Worm (Caenorhabditis elegans): Measurements from ENCODE around the gene K01A2.10.
"Not testable (repeated sequence)": the region's sequence is repeated elsewhere in the genome, so short reads cannot be mapped to it uniquely, and the experiment has no call there.

The K01A2.10 gene

DNA sequence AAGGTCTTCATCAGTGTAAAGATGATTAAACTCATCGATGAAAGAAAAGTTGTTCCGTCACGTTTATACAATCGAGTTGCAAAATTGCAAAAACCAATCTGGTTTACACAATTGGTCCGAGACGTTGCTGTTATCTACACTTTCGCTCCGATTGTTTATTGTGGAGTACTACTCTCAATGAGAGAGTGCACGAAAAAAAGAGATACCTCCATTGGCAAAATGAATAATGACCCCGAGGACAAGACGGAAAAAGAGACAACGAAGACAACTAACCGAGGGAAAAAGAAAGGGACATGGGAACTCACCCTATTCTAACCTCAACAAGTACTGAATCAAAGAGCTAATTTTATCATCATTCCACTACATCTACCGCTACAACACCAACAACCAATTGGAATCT is 9.4 kb downstream of the K01A2.10 start:
- TF ChIP-seq nhr-23 (tag; optimal IDR thresholded peaks at IDR 0.05) (no peak), alr-1 (tag; optimal IDR thresholded peaks at IDR 0.05) (no peak), mdl-1 (tag; optimal IDR thresholded peaks at IDR 0.05) (no peak), ceh-16 (tag; optimal IDR thresholded peaks at IDR 0.05) (peak; percentile 12), ztf-4 (tag; optimal IDR thresholded peaks at IDR 0.05) (no peak), aly-2 (tag; optimal IDR thresholded peaks at IDR 0.05) (no peak), nhr-129 (tag; optimal IDR thresholded peaks at IDR 0.05) (peak; percentile 32), sma-9 (GFP tag; optimal IDR thresholded peaks at IDR 0.05) (peak; percentile 1), sma-9 (tag; optimal IDR thresholded peaks at IDR 0.05) (no peak), ztf-11 (tag; optimal IDR thresholded peaks at IDR 0.05) (no peak)

DNA sequence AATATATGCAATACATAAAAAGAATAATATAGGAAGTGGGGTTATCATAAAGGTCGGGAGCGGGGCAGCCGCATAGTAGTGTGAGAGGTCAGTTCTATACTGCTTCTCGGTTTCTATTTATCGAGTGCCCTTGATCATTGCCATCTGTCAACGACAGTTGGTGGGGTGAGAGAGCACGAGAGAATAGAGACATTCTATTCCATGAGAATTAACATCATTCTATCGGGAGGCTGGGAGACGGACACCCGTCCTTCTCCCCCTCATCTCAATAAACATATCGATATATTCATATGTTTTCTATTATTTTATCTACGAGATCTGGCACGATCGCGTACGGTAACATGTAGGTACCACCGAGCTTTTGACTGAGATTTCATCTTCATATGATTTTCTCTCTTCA is 10.8 kb downstream of the K01A2.10 start, which contains the start of gene mps-2:
Gene mps-2 (minus strand): TSS at position 101 of the 400 bp plus-strand sequence.
- not testable (repeated sequence) for TF ChIP-seq blmp-1 (tag; optimal IDR thresholded peaks at IDR 0.05; ENCODE audit: insufficient read depth); gmeb-1 (tag; optimal IDR thresholded peaks at IDR 0.05); R02D3.7 (tag; optimal IDR thresholded peaks at IDR 0.05)

- TF ChIP-seq nhr-237 (tag; optimal IDR thresholded peaks at IDR 0.05) (no peak), lsy-2 (tag; optimal IDR thresholded peaks at IDR 0.05) (no peak), unc-62 (GFP tag; optimal IDR thresholded peaks at IDR 0.05) (no peak), sma-3 (GFP tag; optimal IDR thresholded peaks at IDR 0.05) (no peak), ztf-1 (GFP tag; conservative IDR thresholded peaks at IDR 0.05) (no peak)
These were observed 15.7 kb downstream of the K01A2.10 start, which contains the start of gene K01A2.4 for ce11 chrII:307154-307553. K01A2.4 (plus strand) TSS chrII:307454.

ce11 chrII:305645-306044 is 17.3 kb downstream of the K01A2.10 start, which contains the start of gene col-69:
col-69 (minus strand) TSS chrII:305745.
- TF ChIP-seq unc-62 (GFP tag; optimal IDR thresholded peaks at IDR 0.05) (no peak), elt-3 (tag; optimal IDR thresholded peaks at IDR 0.05) (no peak), alr-1 (tag; optimal IDR thresholded peaks at IDR 0.05) (no peak), ZK546.5 (tag; optimal IDR thresholded peaks at IDR 0.05) (no peak), ztf-4 (tag; optimal IDR thresholded peaks at IDR 0.05) (no peak), fos-1 (tag; optimal IDR thresholded peaks at IDR 0.05) (peak; percentile 62), nhr-23 (tag; optimal IDR thresholded peaks at IDR 0.05) (no peak), sma-9 (GFP tag; optimal IDR thresholded peaks at IDR 0.05) (no peak), sma-9 (tag; optimal IDR thresholded peaks at IDR 0.05) (no peak), nhr-237 (tag; optimal IDR thresholded peaks at IDR 0.05) (no peak)

- TF ChIP-seq fos-1 (tag; optimal IDR thresholded peaks at IDR 0.05): no peak
- no peak for TF ChIP-seq ZK546.5 (tag; optimal IDR thresholded peaks at IDR 0.05)
- TF ChIP-seq ama-1 (optimal IDR thresholded peaks at IDR 0.05): no peak
- no peak for TF ChIP-seq nhr-77 (tag; optimal IDR thresholded peaks at IDR 0.05)
- no peak for TF ChIP-seq Y55F3AM.14 (GFP tag; optimal IDR thresholded peaks at IDR 0.05)
- no peak for TF ChIP-seq C34F6.9 (tag; optimal IDR thresholded peaks at IDR 0.05)
- no peak for TF ChIP-seq nhr-11 (tag; optimal IDR thresholded peaks at IDR 0.05)
- TF ChIP-seq lin-13 (GFP tag; optimal IDR thresholded peaks at IDR 0.05): no peak
These were observed 18.8 kb downstream of the K01A2.10 start for ce11 chrII:303927-304711.

- peak; percentile 71 for TF ChIP-seq nhr-25 (tag; optimal IDR thresholded peaks at IDR 0.05)
- peak; percentile 39 for TF ChIP-seq nhr-21 (tag; optimal IDR thresholded peaks at IDR 0.05)
- TF ChIP-seq sma-9 (GFP tag; optimal IDR thresholded peaks at IDR 0.05): peak; percentile 40
- no peak for TF ChIP-seq sma-9 (tag; optimal IDR thresholded peaks at IDR 0.05)
- peak; percentile 66 for TF ChIP-seq sem-4 (tag; optimal IDR thresholded peaks at IDR 0.05)
- peak; percentile 99 for TF ChIP-seq blmp-1 (tag; optimal IDR thresholded peaks at IDR 0.05; ENCODE audit: insufficient read depth)
- TF ChIP-seq fos-1 (tag; optimal IDR thresholded peaks at IDR 0.05): peak; percentile 21
- TF ChIP-seq ceh-16 (tag; optimal IDR thresholded peaks at IDR 0.05): peak; percentile 71
- TF ChIP-seq nhr-11 (tag; optimal IDR thresholded peaks at IDR 0.05): no peak
- TF ChIP-seq mab-5 (tag; optimal IDR thresholded peaks at IDR 0.05): no peak
- no peak for TF ChIP-seq F13H6.1 (tag; optimal IDR thresholded peaks at IDR 0.05)
These were observed 21.7 kb downstream of the K01A2.10 start, which contains the start of gene K01A2.5 for ce11 chrII:300977-301772. K01A2.5 (plus strand) TSS chrII:301273.
